Fruit fly (Drosophila melanogaster) whole organism, embryonic: ENCODE measurements around the gene Atg5.
A peak's percentile ranks its signal among the peaks of the same experiment; 100 is the strongest.

Source experiments
- Asciz ChIP-seq: fragments of 200-800 bp; sonication (Bioruptor generic); optimal IDR thresholded peaks from 2 replicates; lab custom pipeline; 2017; ENCODE audit warnings: missing biosample characterization, mild to moderate bottlenecking, missing genetic modification characterization, missing genetic modification reagents
- Atf6 ChIP-seq: fragments of 200-800 bp; sonication (Bioruptor generic); IDR thresholded peaks from 2 replicates; pipeline ENCODE4 v1.3.6; 2022; ENCODE audit warnings: missing biosample characterization, missing genetic modification characterization
- Bteb2 ChIP-seq: fragments of 200-800 bp; sonication (Bioruptor generic); optimal IDR thresholded peaks from 2 replicates; lab custom pipeline; 2016; ENCODE audit warnings: missing biosample characterization, missing genetic modification characterization
- CG10321 ChIP-seq: fragments of 200-800 bp; sonication (Bioruptor generic); IDR thresholded peaks from 2 replicates; pipeline ENCODE4 v1.3.6; 2022; ENCODE audit warnings: missing biosample characterization, missing genetic modification characterization
- CG10543 ChIP-seq: fragments of 200-800 bp; sonication (Bioruptor generic); optimal IDR thresholded peaks from 3 replicates; lab custom pipeline; 2017; ENCODE audit warnings: missing biosample characterization, mild to moderate bottlenecking, missing genetic modification characterization, moderate library complexity
- CG12219 ChIP-seq: fragments of 200-800 bp; sonication (Bioruptor generic); optimal IDR thresholded peaks from 3 replicates; lab custom pipeline; 2018; ENCODE audit warnings: missing biosample characterization, mild to moderate bottlenecking, missing genetic modification characterization
- CG14441 ChIP-seq: fragments of 200-800 bp; sonication (Bioruptor generic); IDR thresholded peaks from 2 replicates; pipeline ENCODE4 v1.3.6; 2022; ENCODE audit warnings: missing biosample characterization, missing genetic modification characterization
- CG14710 ChIP-seq: fragments of 200-800 bp; sonication (Bioruptor generic); optimal IDR thresholded peaks from 3 replicates; lab custom pipeline; 2019; ENCODE audit warnings: missing biosample characterization, mild to moderate bottlenecking, missing genetic modification characterization, moderate library complexity
- CG15011 ChIP-seq: fragments of 200-800 bp; sonication (Bioruptor generic); optimal IDR thresholded peaks from 3 replicates; lab custom pipeline; 2018; ENCODE audit warnings: missing biosample characterization, mild to moderate bottlenecking, missing genetic modification characterization
- CG17385 ChIP-seq: fragments of 200-800 bp; sonication (Bioruptor generic); optimal IDR thresholded peaks from 3 replicates; lab custom pipeline; 2018; ENCODE audit warnings: missing biosample characterization, mild to moderate bottlenecking, missing genetic modification characterization
- CG2199 ChIP-seq: fragments of 200-800 bp; sonication (Bioruptor generic); IDR thresholded peaks from 3 replicates; pipeline ENCODE4 v1.3.6; 2022; ENCODE audit warnings: missing biosample characterization, missing genetic modification characterization
- CG32772 ChIP-seq: fragments of 200-800 bp; sonication (Bioruptor generic); IDR thresholded peaks from 2 replicates; pipeline ENCODE4 v1.3.6; 2022; ENCODE audit warnings: missing biosample characterization, missing genetic modification characterization
- CG3281 ChIP-seq: fragments of 200-800 bp; sonication (Bioruptor generic); optimal IDR thresholded peaks from 3 replicates; lab custom pipeline; 2017; ENCODE audit warnings: missing biosample characterization, mild to moderate bottlenecking, missing genetic modification characterization
- CG5180 ChIP-seq: fragments of 200-800 bp; sonication (Bioruptor generic); optimal IDR thresholded peaks from 3 replicates; lab custom pipeline; 2017; ENCODE audit warnings: missing biosample characterization, missing genetic modification characterization, mild to moderate bottlenecking, moderate library complexity, missing genetic modification reagents
- CG5245 ChIP-seq: fragments of 200-800 bp; sonication (Bioruptor generic); optimal IDR thresholded peaks from 3 replicates; lab custom pipeline; 2016; ENCODE audit warnings: missing biosample characterization, missing genetic modification characterization
- CG6254 ChIP-seq: fragments of 200-800 bp; sonication (Bioruptor generic); optimal IDR thresholded peaks from 3 replicates; lab custom pipeline; 2017; ENCODE audit warnings: mild to moderate bottlenecking, missing biosample characterization, missing genetic modification reagents, missing genetic modification characterization
- CG8290 ChIP-seq, 3 experiments: fragments of 200-800 bp; sonication (Bioruptor generic); optimal IDR thresholded peaks; 2 replicates each; lab custom pipeline; 2016 to 2019; ENCODE audit warnings: missing biosample characterization in 3 of 3, missing genetic modification characterization in 3 of 3, mild to moderate bottlenecking in 2 of 3, moderate library complexity in 1 of 3
- CG8478 ChIP-seq: fragments of >200 bp; optimal IDR thresholded peaks from 2 replicates; lab custom pipeline; 2018
- CG8765 ChIP-seq: fragments of 200-800 bp; sonication (Bioruptor generic); IDR thresholded peaks from 2 replicates; pipeline ENCODE4 v1.3.6; 2022; ENCODE audit warnings: missing biosample characterization, missing genetic modification characterization
- CG8944 ChIP-seq: fragments of 200-800 bp; sonication (Bioruptor generic); optimal IDR thresholded peaks from 3 replicates; lab custom pipeline; 2016; ENCODE audit warnings: missing biosample characterization, missing genetic modification characterization
- CG9932 ChIP-seq: fragments of 200-800 bp; sonication (Bioruptor generic); IDR thresholded peaks from 2 replicates; pipeline ENCODE4 v1.3.6; 2022; ENCODE audit warnings: missing biosample characterization, missing genetic modification characterization
- CoRest ChIP-seq: fragments of 200-800 bp; sonication (Bioruptor generic); optimal IDR thresholded peaks from 3 replicates; lab custom pipeline; 2018; ENCODE audit warnings: missing biosample characterization, mild to moderate bottlenecking, missing genetic modification characterization, moderate library complexity
- Dek ChIP-seq: fragments of 200-800 bp; sonication (Bioruptor generic); optimal IDR thresholded peaks from 3 replicates; lab custom pipeline; 2019; ENCODE audit warnings: missing biosample characterization, mild to moderate bottlenecking, missing genetic modification characterization, moderate library complexity
- Hand ChIP-seq: fragments of 200-800 bp; sonication (Bioruptor generic); optimal IDR thresholded peaks from 2 replicates; lab custom pipeline; 2017; ENCODE audit warnings: mild to moderate bottlenecking, missing biosample characterization, missing genetic modification reagents, missing genetic modification characterization
- Mrtf ChIP-seq: fragments of 200-800 bp; sonication (Bioruptor generic); IDR thresholded peaks from 3 replicates; pipeline ENCODE4 v1.3.6; 2022; ENCODE audit warnings: missing biosample characterization, missing genetic modification characterization
- Rfx ChIP-seq: fragments of 200-800 bp; sonication (Bioruptor generic); IDR thresholded peaks from 2 replicates; pipeline ENCODE4 v1.3.6; 2022; ENCODE audit warnings: missing biosample characterization, missing genetic modification characterization
- Tbp ChIP-seq: fragments of >200 bp; optimal IDR thresholded peaks from 2 replicates; lab custom pipeline; 2018; ENCODE audit warnings: missing biosample characterization, missing genetic modification characterization
- Trl ChIP-seq, 3 experiments: fragments of >200 bp in 2 of 3; fragments of 200-800 bp in 1 of 3; sonication (Bioruptor generic) in 1 of 3; optimal IDR thresholded peaks; 2 replicates in 1 of 3; 3 replicates in 2 of 3; lab custom pipeline; 2016 to 2017; ENCODE audit warnings: missing biosample characterization in 1 of 3, missing genetic modification characterization in 1 of 3
- abd-A ChIP-seq: fragments of 200-800 bp; sonication (Bioruptor generic); optimal IDR thresholded peaks from 3 replicates; lab custom pipeline; 2019; ENCODE audit warnings: missing biosample characterization, mild to moderate bottlenecking, missing genetic modification characterization, moderate library complexity
- az2 ChIP-seq: fragments of 200-800 bp; sonication (Bioruptor generic); optimal IDR thresholded peaks from 3 replicates; lab custom pipeline; 2016; ENCODE audit warnings: missing biosample characterization, missing genetic modification characterization
- bab2 ChIP-seq: fragments of 200-800 bp; sonication (Bioruptor generic); optimal IDR thresholded peaks from 2 replicates; lab custom pipeline; 2016; ENCODE audit warnings: missing biosample characterization, missing genetic modification characterization
- chif ChIP-seq, 2 experiments: fragments of 200-800 bp; sonication (Bioruptor generic); optimal IDR thresholded peaks; 3 replicates each; lab custom pipeline; 2016; ENCODE audit warnings: missing biosample characterization in 2 of 2, missing genetic modification characterization in 2 of 2
- chn ChIP-seq: fragments of 200-800 bp; sonication (Bioruptor generic); optimal IDR thresholded peaks from 2 replicates; lab custom pipeline; 2016; ENCODE audit warnings: missing biosample characterization, missing genetic modification characterization
- dm ChIP-seq: fragments of 200-800 bp; sonication (Bioruptor generic); optimal IDR thresholded peaks from 3 replicates; lab custom pipeline; 2016; ENCODE audit warnings: missing biosample characterization, missing genetic modification characterization
- gce ChIP-seq: fragments of 200-800 bp; sonication (Bioruptor generic); IDR thresholded peaks from 3 replicates; pipeline ENCODE4 v1.3.6; 2022; ENCODE audit warnings: missing biosample characterization, missing genetic modification characterization
- gsb-n ChIP-seq: fragments of 200-800 bp; sonication (Bioruptor generic); optimal IDR thresholded peaks from 3 replicates; lab custom pipeline; 2018; ENCODE audit warnings: missing biosample characterization, mild to moderate bottlenecking, missing genetic modification characterization
- gt ChIP-seq: fragments of 200-800 bp; sonication (Bioruptor generic); IDR thresholded peaks from 2 replicates; pipeline ENCODE4 v1.3.6; 2022; ENCODE audit warnings: missing biosample characterization, missing genetic modification characterization
- jigr1 ChIP-seq: fragments of 200-800 bp; sonication (Bioruptor generic); IDR thresholded peaks from 3 replicates; pipeline ENCODE4 v1.3.6; 2022; ENCODE audit warnings: missing biosample characterization, missing genetic modification characterization
- klu ChIP-seq: fragments of 200-800 bp; sonication (Bioruptor generic); IDR thresholded peaks from 2 replicates; pipeline ENCODE4 v1.3.6; 2022; ENCODE audit warnings: missing biosample characterization, missing genetic modification characterization
- otp ChIP-seq: fragments of 200-800 bp; sonication (Bioruptor generic); IDR thresholded peaks from 3 replicates; pipeline ENCODE4, ENCODE4 v1.3.6; 2022; ENCODE audit warnings: missing biosample characterization, missing genetic modification characterization
- peb ChIP-seq: fragments of 200-800 bp; sonication (Bioruptor generic); IDR thresholded peaks from 2 replicates; pipeline ENCODE4 v1.3.6; 2022; ENCODE audit warnings: missing biosample characterization, missing genetic modification characterization
- phol ChIP-seq: fragments of 200-800 bp; sonication (Bioruptor generic); optimal IDR thresholded peaks from 3 replicates; lab custom pipeline; 2018; ENCODE audit warnings: missing biosample characterization, mild to moderate bottlenecking, missing genetic modification characterization, moderate library complexity
- psq ChIP-seq: fragments of 200-800 bp; sonication (Bioruptor generic); optimal IDR thresholded peaks from 2 replicates; lab custom pipeline; 2017; ENCODE audit warnings: missing biosample characterization, missing genetic modification characterization
- scrt ChIP-seq: fragments of 200-800 bp; sonication (Bioruptor generic); optimal IDR thresholded peaks from 2 replicates; lab custom pipeline; 2018; ENCODE audit warnings: missing biosample characterization, mild to moderate bottlenecking, missing genetic modification characterization, moderate library complexity
- sd ChIP-seq: fragments of 200-800 bp; sonication (Bioruptor generic); optimal IDR thresholded peaks from 3 replicates; lab custom pipeline; 2018; ENCODE audit warnings: missing biosample characterization, mild to moderate bottlenecking, missing genetic modification characterization, moderate library complexity
- tap ChIP-seq: fragments of 200-800 bp; optimal IDR thresholded peaks from 3 replicates; lab custom pipeline; 2019; ENCODE audit warnings: missing biosample characterization, mild to moderate bottlenecking, missing genetic modification characterization, moderate library complexity

Gene Atg5

dm6 chrX:7301351-7302328 is 21.9 kb downstream of the Atg5 start (continued):
- TF ChIP-seq CG10321 (no peak), Mrtf (no peak; the same call in 2 of the 3 replicates), Hand (GFP tag; lab: Kevin White, UChicago) (no peak), az2 (GFP tag; lab: Kevin White, UChicago) (peak; percentile 63), gsb-n (no peak), CG5245 (GFP tag; lab: Kevin White, UChicago) (no peak), Asciz (GFP tag; lab: Kevin White, UChicago) (peak; percentile 74), CoRest (peak; percentile 82), CG15011 (peak; percentile 35), CG3281 (GFP tag; lab: Kevin White, UChicago) (peak; percentile 32), gt (GFP tag; lab: Robert Waterston, UW) (no peak; the same call in 1 of the 2 replicates), CG6254 (peak; percentile 48), Bteb2 (GFP tag; lab: Kevin White, UChicago) (no peak), CG14710 (tag; lab: Kevin White, UChicago) (peak; percentile 71), CG12219 (peak; percentile 11), gce (GFP tag; lab: Robert Waterston, UW) (peak; percentile 67; the same call in 1 of the 3 replicates), jigr1 (GFP tag; lab: Robert Waterston, UW) (no peak), tap (tag; lab: Kevin White, UChicago) (peak; percentile 23), CG8290 (GFP tag; optimal IDR thresholded peaks at IDR 0.05; lab: Kevin White, UChicago) (peak; percentile 23), CG8290 (tag; optimal IDR thresholded peaks at IDR 0.05; lab: Kevin White, UChicago) (peak in 1 of 2 experiments; percentile 53), CG14441 (GFP tag; lab: Robert Waterston, UW) (0 out of 2 replicates have a peak, but pooled peaks have one; percentile 36), dm (GFP tag; lab: Kevin White, UChicago) (no peak)

- TF ChIP-seq CG32772: peak; percentile 34; the same call in 1 of the 2 replicates
- TF ChIP-seq sd (tag; lab: Kevin White, UChicago): peak; percentile 64
- TF ChIP-seq Tbp (GFP tag; lab: Kevin White, UChicago): no peak
- peak; percentile 40 for TF ChIP-seq abd-A (tag; lab: Kevin White, UChicago)
- peak; percentile 46 for TF ChIP-seq psq (GFP tag; lab: Kevin White, UChicago)
- no peak for TF ChIP-seq chn
- no peak for TF ChIP-seq chif (GFP tag; optimal IDR thresholded peaks at IDR 0.05; lab: Kevin White, UChicago)
- TF ChIP-seq scrt (GFP tag; lab: Kevin White, UChicago): no peak
- TF ChIP-seq klu (GFP tag; lab: Robert Waterston, UW): no peak
- no peak for TF ChIP-seq az2 (GFP tag; lab: Kevin White, UChicago)
- TF ChIP-seq CG10543: peak; percentile 51
- no peak for TF ChIP-seq CG8944 (GFP tag; lab: Kevin White, UChicago)
- TF ChIP-seq Rfx (GFP tag; lab: Robert Waterston, UW): peak; percentile 18; the same call in 1 of the 2 replicates
- TF ChIP-seq CG17385: peak; percentile 98
- peak; percentile 45; the same call in 1 of the 2 replicates for TF ChIP-seq CG8765
- no peak for TF ChIP-seq phol (tag; lab: Kevin White, UChicago)
- peak; percentile 7 for TF ChIP-seq CG8478
- TF ChIP-seq otp (GFP tag; lab: Robert Waterston, UW): 0 out of 3 replicates have a peak, but pooled peaks have one; percentile 19
- TF ChIP-seq CG8290 (GFP tag; optimal IDR thresholded peaks at IDR 0.05; lab: Kevin White, UChicago): no peak
- peak in 1 of 2 experiments; percentile 62 for TF ChIP-seq CG8290 (tag; optimal IDR thresholded peaks at IDR 0.05; lab: Kevin White, UChicago)
- no peak for TF ChIP-seq CG2199 (GFP tag; lab: Robert Waterston, UW)
- no peak for TF ChIP-seq Atf6 (GFP tag; lab: Robert Waterston, UW)
- TF ChIP-seq CG5180 (GFP tag; lab: Kevin White, UChicago): no peak
- TF ChIP-seq Dek: no peak
- 0 out of 2 replicates have a peak, but pooled peaks have one; percentile 2 for TF ChIP-seq CG9932
- no peak for TF ChIP-seq peb (GFP tag; lab: Robert Waterston, UW)
- TF ChIP-seq bab2 (GFP tag; lab: Kevin White, UChicago): no peak
- peak; percentile 60 to 64 for TF ChIP-seq Trl (optimal IDR thresholded peaks at IDR 0.05; lab: Kevin White, UChicago)
- no peak for TF ChIP-seq Trl (GFP tag; optimal IDR thresholded peaks at IDR 0.05; lab: Kevin White, UChicago)
These were observed 22.7 kb downstream of the Atg5 start for dm6 chrX:7300722-7301350.
